Worm (Caenorhabditis elegans) whole organism, L1 larva: ENCODE results near the gene ark-1.

Experiments used
- Y116A8C.19 ChIP-seq: sonication (generic microtip); optimal IDR thresholded peaks from 2 replicates; lab custom pipeline; 2016; ENCODE audit warnings: missing compliant biosample characterization, missing genetic modification characterization, borderline replicate concordance
- aly-2 ChIP-seq: fragments of 150-350 bp; optimal IDR thresholded peaks from 2 replicates; lab custom pipeline; 2014; ENCODE audit warnings: missing biosample characterization, missing genetic modification characterization
- blmp-1 ChIP-seq: fragments of 150-350 bp; optimal IDR thresholded peaks from 2 replicates; lab custom pipeline; 2014; ENCODE audit warnings: missing biosample characterization, missing genetic modification characterization
- ceh-8 ChIP-seq: fragments of 200-800 bp; sonication (Bioruptor generic); optimal IDR thresholded peaks from 2 replicates; lab custom pipeline; 2018; ENCODE audit warnings: mild to moderate bottlenecking, missing genetic modification characterization, moderate library complexity, missing compliant biosample characterization
- ceh-82 ChIP-seq, 3 experiments: fragments of 150-350 bp in 1 of 3; sonication (generic microtip) in 2 of 3; optimal IDR thresholded peaks; 2 replicates each; lab custom pipeline; 2014 to 2017; ENCODE audit warnings: missing biosample characterization in 3 of 3, missing genetic modification characterization in 3 of 3
- dpl-1 ChIP-seq, 3 experiments: fragments of 150-350 bp in 2 of 3; sonication (generic microtip) in 1 of 3; optimal IDR thresholded peaks; 2 replicates each; lab custom pipeline; 2014 to 2017; ENCODE audit warnings: missing biosample characterization in 3 of 3, missing genetic modification characterization in 3 of 3, missing genetic modification reagents in 3 of 3
- efl-1 ChIP-seq, 4 experiments: fragments of 150-350 bp; optimal IDR thresholded peaks in 3 of 4; peaks in 1 of 4; 1 replicate in 1 of 4; 2 replicates in 3 of 4; lab custom pipeline; 2014; ENCODE audit warnings: missing biosample characterization in 2 of 4, missing genetic modification characterization in 2 of 4, missing genetic modification reagents in 2 of 4
- efl-3 ChIP-seq: fragments of 200-800 bp; sonication (Bioruptor generic); optimal IDR thresholded peaks from 2 replicates; lab custom pipeline; 2018; ENCODE audit warnings: mild to moderate bottlenecking, missing genetic modification characterization, missing compliant biosample characterization
- egl-13 ChIP-seq: sonication (generic microtip); optimal IDR thresholded peaks from 2 replicates; lab custom pipeline; 2016; ENCODE audit warnings: missing genotype, missing genetic modification reagents, missing genetic modification characterization, missing compliant biosample characterization
- egl-27 ChIP-seq, 2 experiments: fragments of 150-350 bp in 1 of 2; sonication (generic microtip); optimal IDR thresholded peaks; 3 replicates each; lab custom pipeline; 2017 to 2018; ENCODE audit warnings: missing biosample characterization in 2 of 2, missing genetic modification characterization in 2 of 2, missing genetic modification reagents in 2 of 2
- elt-2 ChIP-seq: sonication (generic microtip); optimal IDR thresholded peaks from 2 replicates; lab custom pipeline; 2016; ENCODE audit warnings: missing genetic modification characterization, mild to moderate bottlenecking, inconsistent platforms, missing compliant biosample characterization, missing genetic modification reagents
- fkh-8 ChIP-seq: sonication (generic microtip); optimal IDR thresholded peaks from 2 replicates; lab custom pipeline; 2016; ENCODE audit warnings: mild to moderate bottlenecking, missing genetic modification characterization, missing compliant biosample characterization
- fos-1 ChIP-seq: fragments of 150-350 bp; optimal IDR thresholded peaks from 2 replicates; lab custom pipeline; 2014; ENCODE audit warnings: missing biosample characterization, missing genetic modification characterization
- hlh-17 ChIP-seq: fragments of 200-800 bp; sonication (Bioruptor generic); optimal IDR thresholded peaks from 2 replicates; lab custom pipeline; 2018; ENCODE audit warnings: missing genetic modification characterization, mild to moderate bottlenecking, missing compliant biosample characterization, moderate library complexity, borderline replicate concordance
- hpl-2 ChIP-seq: fragments of 150-350 bp; optimal IDR thresholded peaks from 2 replicates; lab custom pipeline; 2014; ENCODE audit warnings: missing biosample characterization, missing genetic modification reagents, missing genetic modification characterization
- isw-1 ChIP-seq: fragments of 200-800 bp; sonication (Bioruptor generic); IDR thresholded peaks from 2 replicates; pipeline ENCODE4 v1.3.6; 2022; ENCODE audit warnings: missing genetic modification characterization, missing compliant biosample characterization
- lin-14 ChIP-seq: fragments of 200-800 bp; sonication (Bioruptor generic); optimal IDR thresholded peaks from 2 replicates; lab custom pipeline; 2018; ENCODE audit warnings: mild to moderate bottlenecking, missing genetic modification characterization, moderate library complexity, missing compliant biosample characterization
- lin-39 ChIP-seq: fragments of 150-350 bp; optimal IDR thresholded peaks from 2 replicates; lab custom pipeline; 2014; ENCODE audit warnings: missing biosample characterization, missing genetic modification reagents, missing genetic modification characterization
- lsy-2 ChIP-seq, 2 experiments: fragments of 150-350 bp; optimal IDR thresholded peaks; 2 replicates each; lab custom pipeline; 2014; ENCODE audit warnings: missing biosample characterization in 2 of 2, missing genetic modification characterization in 2 of 2
- nhr-11 ChIP-seq: fragments of 150-350 bp; optimal IDR thresholded peaks from 2 replicates; lab custom pipeline; 2014; ENCODE audit warnings: missing biosample characterization, missing genetic modification characterization
- nhr-20 ChIP-seq: sonication (generic microtip); optimal IDR thresholded peaks from 2 replicates; lab custom pipeline; 2016; ENCODE audit warnings: mild to moderate bottlenecking, missing genetic modification characterization, missing compliant biosample characterization
- nhr-28 ChIP-seq: fragments of 150-350 bp; optimal IDR thresholded peaks from 2 replicates; lab custom pipeline; 2014; ENCODE audit warnings: missing biosample characterization, missing genetic modification characterization
- nhr-71 ChIP-seq: sonication (generic microtip); optimal IDR thresholded peaks from 2 replicates; lab custom pipeline; 2016; ENCODE audit warnings: mild to moderate bottlenecking, missing genetic modification characterization, moderate library complexity, missing compliant biosample characterization
- nhr-76 ChIP-seq: sonication (generic microtip); optimal IDR thresholded peaks from 2 replicates; lab custom pipeline; 2017; ENCODE audit warnings: missing biosample characterization, missing genetic modification characterization
- nhr-84 ChIP-seq: sonication (generic microtip); optimal IDR thresholded peaks from 2 replicates; lab custom pipeline; 2017; ENCODE audit warnings: missing biosample characterization, missing genetic modification characterization
- nhr-85 ChIP-seq: sonication (generic microtip); peaks from one replicate; lab custom pipeline; 2016; ENCODE audit warnings: missing genetic modification characterization, inconsistent platforms, missing compliant biosample characterization
- pqm-1 ChIP-seq: sonication (generic microtip); optimal IDR thresholded peaks from 3 replicates; lab custom pipeline; 2017; ENCODE audit warnings: missing biosample characterization, missing genetic modification characterization
- rnt-1 ChIP-seq: sonication (generic microtip); optimal IDR thresholded peaks from 2 replicates; lab custom pipeline; 2016; ENCODE audit warnings: mild to moderate bottlenecking, missing genetic modification characterization, moderate library complexity, missing compliant biosample characterization
- skn-1 ChIP-seq: fragments of 150-350 bp; optimal IDR thresholded peaks from 2 replicates; lab custom pipeline; 2014; ENCODE audit warnings: missing biosample characterization, missing genetic modification characterization
- snpc-4 ChIP-seq: fragments of 150-350 bp; optimal IDR thresholded peaks from 2 replicates; lab custom pipeline; 2014; ENCODE audit warnings: missing biosample characterization, missing genetic modification characterization
- snu-23 ChIP-seq: sonication (generic microtip); optimal IDR thresholded peaks from 2 replicates; lab custom pipeline; 2016; ENCODE audit warnings: missing genetic modification characterization, missing compliant biosample characterization
- sptf-1 ChIP-seq: fragments of 150-350 bp; optimal IDR thresholded peaks from 2 replicates; lab custom pipeline; 2014; ENCODE audit warnings: missing biosample characterization, missing genetic modification characterization
- unc-86 ChIP-seq: sonication (generic microtip); optimal IDR thresholded peaks from 2 replicates; lab custom pipeline; 2016; ENCODE audit warnings: missing genetic modification characterization, missing compliant biosample characterization
- xbp-1 ChIP-seq: sonication (generic microtip); optimal IDR thresholded peaks from 2 replicates; lab custom pipeline; 2016; ENCODE audit warnings: missing genetic modification characterization, missing compliant biosample characterization
- zag-1 ChIP-seq: fragments of 150-350 bp; optimal IDR thresholded peaks from 2 replicates; lab custom pipeline; 2014; ENCODE audit warnings: missing biosample characterization, missing genetic modification characterization

ark-1 gene

DNA sequence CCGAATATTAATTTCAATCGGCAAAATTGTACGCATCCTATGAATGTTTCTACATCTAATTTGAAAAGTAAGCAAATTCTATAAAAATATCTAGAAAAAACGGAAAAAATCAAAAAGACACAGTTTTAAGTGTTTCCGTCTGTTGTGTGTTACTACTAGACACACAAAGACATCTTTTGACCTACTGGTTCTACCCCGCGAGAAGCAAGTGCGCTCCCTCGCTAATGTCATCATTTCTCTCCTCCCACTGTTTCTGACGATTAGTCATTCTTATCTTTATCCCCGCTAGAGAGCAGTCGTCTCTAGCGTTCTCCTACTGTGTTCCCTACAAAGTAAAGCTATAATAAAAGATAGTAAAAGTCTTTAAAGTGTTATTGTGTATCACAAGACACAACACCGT, 12.9 kb downstream of the ark-1 start:
- TF ChIP-seq hpl-2: no peak
- TF ChIP-seq snu-23 (GFP tag; lab: Kevin White, UChicago): no peak
- no peak for TF ChIP-seq nhr-85
- TF ChIP-seq nhr-20 (tag; lab: Kevin White, UChicago): no peak
- no peak for TF ChIP-seq fos-1
- no peak for TF ChIP-seq elt-2 (tag; lab: Kevin White, UChicago)
- no peak for TF ChIP-seq snpc-4

DNA sequence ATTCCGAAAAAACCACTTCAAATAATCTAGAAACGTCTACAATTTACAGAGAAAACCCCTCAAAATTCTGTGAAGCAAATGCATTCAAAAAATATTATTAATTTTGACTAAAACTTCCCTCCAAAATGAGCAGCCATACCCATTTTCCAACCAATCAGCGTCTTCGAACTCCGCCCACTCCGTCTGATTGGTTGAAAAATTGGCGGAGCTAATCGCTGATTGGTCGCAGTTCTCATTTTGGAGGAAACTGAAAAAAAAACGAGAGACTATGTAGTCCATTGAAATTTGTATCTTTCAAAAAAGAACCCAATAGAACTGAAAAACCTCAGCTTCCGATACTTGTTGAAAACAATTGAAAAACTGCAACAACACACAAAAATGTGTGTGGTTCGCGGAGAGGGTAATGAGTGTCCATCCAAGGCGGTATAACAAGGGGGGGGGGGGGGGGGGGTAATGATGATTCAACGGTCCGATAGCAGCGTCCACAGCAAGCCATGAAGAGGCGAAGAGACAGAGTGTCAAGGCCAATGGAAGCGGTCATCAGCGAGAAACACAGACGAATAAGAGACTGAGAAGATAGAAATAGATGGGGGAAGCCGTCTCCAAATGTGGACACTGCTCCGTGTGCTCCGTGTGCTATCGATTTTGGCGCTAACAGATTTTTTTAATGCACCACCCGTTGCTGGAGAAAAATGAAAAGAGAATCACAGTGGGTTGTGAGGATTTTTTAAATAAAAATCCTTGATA, 13.7 kb downstream of the ark-1 start:
- TF ChIP-seq xbp-1 (tag; lab: Kevin White, UChicago) (no peak), nhr-11 (tag; lab: Kevin White, UChicago) (no peak), blmp-1 (tag; lab: Kevin White, UChicago) (no peak), aly-2 (tag; lab: Kevin White, UChicago) (no peak), nhr-84 (tag; lab: Kevin White, UChicago) (no peak), Y116A8C.19 (tag; lab: Kevin White, UChicago) (no peak), ceh-82 (tag; optimal IDR thresholded peaks at IDR 0.05; lab: Kevin White, UChicago) (peak in 1 of 3 experiments; percentile 8), nhr-85 (no peak), sptf-1 (tag; lab: Kevin White, UChicago) (no peak), fkh-8 (peak; percentile 3), efl-3 (GFP tag; lab: Kevin White, UChicago) (no peak), snu-23 (GFP tag; lab: Kevin White, UChicago) (peak; percentile 0), efl-1 (optimal IDR thresholded peaks at IDR 0.05; lab: Kevin White, UChicago) (no peak), efl-1 (GFP tag; optimal IDR thresholded peaks at IDR 0.05 in 1 of 2; lab: Kevin White, UChicago) (peak in 1 of 2 experiments; percentile 39), pqm-1 (tag; lab: Kevin White, UChicago) (no peak), ceh-8 (GFP tag; lab: Kevin White, UChicago) (no peak), dpl-1 (GFP tag; optimal IDR thresholded peaks at IDR 0.05; lab: Kevin White, UChicago) (peak in 1 of 3 experiments; percentile 5), lin-14 (peak; percentile 71)
- TF ChIP-seq, all 84 proteins: peak for 6

DNA sequence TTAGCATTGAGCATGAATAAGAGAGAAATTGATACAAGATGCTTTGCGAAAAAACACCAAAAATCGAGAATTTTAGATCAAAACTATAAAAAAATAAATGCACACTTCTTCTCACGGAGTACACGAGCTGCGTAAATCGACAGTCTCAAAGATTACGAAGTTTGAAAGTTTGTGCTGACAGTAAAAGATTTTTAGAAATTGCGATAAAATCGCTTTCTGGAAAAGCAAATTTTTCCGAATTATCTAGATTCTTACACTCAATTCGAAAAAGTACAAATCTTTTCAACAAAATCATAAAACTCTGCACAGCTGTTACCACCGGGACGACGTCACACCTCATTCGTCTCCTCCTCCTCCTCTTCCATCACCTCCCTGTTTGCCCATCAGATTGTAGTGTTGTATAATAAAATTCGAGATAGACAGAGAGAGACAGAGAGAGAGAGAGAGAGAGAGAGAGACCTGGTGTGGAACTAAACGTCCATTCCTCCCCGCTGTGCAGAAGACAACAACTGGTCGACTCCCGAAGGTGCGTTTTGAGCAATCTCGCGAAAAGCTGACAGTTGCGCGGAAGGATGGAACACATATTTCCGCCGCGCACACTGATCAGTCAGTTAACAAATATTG, 15.6 kb downstream of the ark-1 start:
- peak; percentile 62 for TF ChIP-seq lin-14
- TF ChIP-seq unc-86 (tag; lab: Kevin White, UChicago): no peak
- TF ChIP-seq nhr-71: peak; percentile 37
- no peak for TF ChIP-seq nhr-76 (tag; lab: Kevin White, UChicago)
- no peak for TF ChIP-seq skn-1
- no peak for TF ChIP-seq isw-1 (GFP tag; lab: Robert Waterston, UW)
- no peak for TF ChIP-seq snpc-4
- TF ChIP-seq egl-27 (tag; optimal IDR thresholded peaks at IDR 0.05; lab: Kevin White, UChicago): no peak
- TF ChIP-seq zag-1 (tag; lab: Kevin White, UChicago): no peak
- TF ChIP-seq efl-3 (GFP tag; lab: Kevin White, UChicago): no peak
- TF ChIP-seq hlh-17: no peak
- TF ChIP-seq lin-39 (tag; lab: Kevin White, UChicago): no peak
- no peak for TF ChIP-seq efl-1 (optimal IDR thresholded peaks at IDR 0.05; lab: Kevin White, UChicago)
- TF ChIP-seq efl-1 (GFP tag; optimal IDR thresholded peaks at IDR 0.05 in 1 of 2; lab: Kevin White, UChicago): no peak
- TF ChIP-seq egl-13: no peak
- TF ChIP-seq Y116A8C.19 (tag; lab: Kevin White, UChicago): no peak
- peak; percentile 9 for TF ChIP-seq snu-23 (GFP tag; lab: Kevin White, UChicago)
- TF ChIP-seq nhr-28 (tag; lab: Kevin White, UChicago): no peak
- peak; percentile 74 for TF ChIP-seq rnt-1 (tag; lab: Kevin White, UChicago)
- TF ChIP-seq lsy-2 (tag; optimal IDR thresholded peaks at IDR 0.05; lab: Kevin White, UChicago): peak in 1 of 2 experiments; percentile 14
